Worm (Caenorhabditis elegans) whole organism, young adult: Measurements from ENCODE around the gene H04M03.12.
A peak's percentile ranks its signal among the peaks of the same experiment; 100 is the strongest.

Source experiments
- B0019.2 ChIP-seq: fragments of 200-800 bp; sonication (Bioruptor generic); conservative IDR thresholded peaks from 2 replicates; pipeline ENCODE4 v1.3.6; 2022; ENCODE audit warnings: missing genetic modification reagents, missing genetic modification characterization, missing compliant biosample characterization
- B0261.1 ChIP-seq: sonication (generic microtip); optimal IDR thresholded peaks from 2 replicates; lab custom pipeline; 2016; ENCODE audit warnings: mild to moderate bottlenecking, missing genetic modification characterization, moderate library complexity, missing compliant biosample characterization
- D2030.7 ChIP-seq: fragments of 200-800 bp; sonication (Bioruptor generic); IDR thresholded peaks from 2 replicates; pipeline ENCODE4 v1.3.6; 2022; ENCODE audit warnings: missing genetic modification reagents, missing genetic modification characterization, missing compliant biosample characterization
- F33H1.4 ChIP-seq: fragments of 200-800 bp; sonication (Bioruptor generic); IDR thresholded peaks from 2 replicates; pipeline ENCODE4 v1.3.6; 2022; ENCODE audit warnings: missing genetic modification reagents, missing genetic modification characterization, missing compliant biosample characterization
- F39B2.1 ChIP-seq: fragments of 200-800 bp; sonication (Bioruptor generic); IDR thresholded peaks from 2 replicates; pipeline ENCODE4 v1.3.6; 2022; ENCODE audit warnings: missing genetic modification reagents, missing genetic modification characterization, missing compliant biosample characterization
- F49E8.2 ChIP-seq: sonication (generic microtip); optimal IDR thresholded peaks from 3 replicates; lab custom pipeline; 2017; ENCODE audit warnings: missing genetic modification characterization, mild to moderate bottlenecking, missing compliant biosample characterization, antibody characterized with exemption, moderate library complexity; ENCODE audit not compliant: insufficient read depth
- F52B5.7 ChIP-seq: sonication (generic microtip); optimal IDR thresholded peaks from 2 replicates; lab custom pipeline; 2016; ENCODE audit warnings: mild to moderate bottlenecking, missing genetic modification characterization, missing compliant biosample characterization
- T26A5.8 ChIP-seq: sonication (generic microtip); optimal IDR thresholded peaks from 2 replicates; lab custom pipeline; 2016; ENCODE audit warnings: missing genetic modification characterization, missing compliant biosample characterization
- Y53F4B.3 ChIP-seq: fragments of 200-800 bp; sonication (Bioruptor generic); IDR thresholded peaks from 2 replicates; pipeline ENCODE4 v1.3.6; 2022; ENCODE audit warnings: missing genetic modification reagents, missing genetic modification characterization, missing compliant biosample characterization
- Y53G8AR.9 ChIP-seq: fragments of 200-800 bp; sonication (Bioruptor generic); conservative IDR thresholded peaks from 2 replicates; pipeline ENCODE4 v1.3.6; 2022; ENCODE audit warnings: missing genetic modification reagents, missing genetic modification characterization, missing compliant biosample characterization
- Y56A3A.18 ChIP-seq: fragments of 200-800 bp; sonication (Bioruptor generic); IDR thresholded peaks from 2 replicates; pipeline ENCODE4 v1.3.6; 2022; ENCODE audit warnings: missing genetic modification reagents, missing genetic modification characterization, missing compliant biosample characterization
- Y79H2A.3 ChIP-seq: fragments of 200-800 bp; sonication (Bioruptor generic); conservative IDR thresholded peaks from 2 replicates; pipeline ENCODE4 v1.3.6; 2022; ENCODE audit warnings: missing genetic modification reagents, missing genetic modification characterization, missing compliant biosample characterization
- akir-1 ChIP-seq: fragments of 200-800 bp; sonication (Bioruptor generic); optimal IDR thresholded peaks from 2 replicates; lab custom pipeline; 2018; ENCODE audit warnings: mild to moderate bottlenecking, missing genetic modification characterization, moderate library complexity, missing compliant biosample characterization
- athp-1 ChIP-seq: sonication (generic microtip); optimal IDR thresholded peaks from 2 replicates; lab custom pipeline; 2017; ENCODE audit warnings: mild to moderate bottlenecking, missing genetic modification characterization, missing compliant biosample characterization
- attf-5 ChIP-seq: fragments of 200-800 bp; sonication (Bioruptor generic); optimal IDR thresholded peaks from 2 replicates; lab custom pipeline; 2018; ENCODE audit warnings: mild to moderate bottlenecking, missing genetic modification characterization, missing compliant biosample characterization
- bed-1 ChIP-seq: fragments of 200-800 bp; sonication (Bioruptor generic); IDR thresholded peaks from 2 replicates; pipeline ENCODE4 v1.3.6; 2022; ENCODE audit warnings: missing genetic modification reagents, missing genetic modification characterization, missing compliant biosample characterization
- chd-7 ChIP-seq: sonication (generic microtip); optimal IDR thresholded peaks from 2 replicates; lab custom pipeline; 2016; ENCODE audit warnings: mild to moderate bottlenecking, missing genetic modification characterization, moderate library complexity, missing compliant biosample characterization
- dox-1 ChIP-seq: fragments of 200-800 bp; sonication (Bioruptor generic); IDR thresholded peaks from 2 replicates; pipeline ENCODE4 v1.3.6; 2022; ENCODE audit warnings: missing genetic modification reagents, missing genetic modification characterization, missing compliant biosample characterization
- ekl-4 ChIP-seq: fragments of 200-800 bp; sonication (Bioruptor generic); IDR thresholded peaks from 2 replicates; pipeline ENCODE4 v1.3.6; 2022; ENCODE audit warnings: missing genetic modification reagents, missing genetic modification characterization, missing compliant biosample characterization
- him-1 ChIP-seq: sonication (generic microtip); optimal IDR thresholded peaks from 2 replicates; lab custom pipeline; 2016; ENCODE audit warnings: missing genotype, missing genetic modification reagents, missing genetic modification characterization, missing compliant biosample characterization
- hmg-1.2 ChIP-seq: fragments of 200-800 bp; sonication (Bioruptor generic); IDR thresholded peaks from 2 replicates; pipeline ENCODE4 v1.3.6; 2022; ENCODE audit warnings: missing genetic modification reagents, missing genetic modification characterization, missing compliant biosample characterization
- lag-1 ChIP-seq: fragments of 200-800 bp; sonication (Bioruptor generic); IDR thresholded peaks from 2 replicates; pipeline ENCODE4 v1.3.6; 2022; ENCODE audit warnings: missing genetic modification reagents, missing genetic modification characterization, missing compliant biosample characterization
- lin-40 ChIP-seq: sonication (generic microtip); optimal IDR thresholded peaks from 2 replicates; lab custom pipeline; 2016; ENCODE audit warnings: missing genetic modification characterization, mild to moderate bottlenecking, missing compliant biosample characterization, missing genotype, missing genetic modification reagents
- lir-1 ChIP-seq: fragments of 200-800 bp; sonication (Bioruptor generic); conservative IDR thresholded peaks from 2 replicates; pipeline ENCODE4 v1.3.6; 2022; ENCODE audit warnings: missing genetic modification reagents, missing genetic modification characterization, missing compliant biosample characterization
- lsy-27 ChIP-seq: sonication (generic microtip); optimal IDR thresholded peaks from 2 replicates; lab custom pipeline; 2017; ENCODE audit warnings: missing genetic modification characterization, mild to moderate bottlenecking, missing compliant biosample characterization, antibody characterized with exemption, missing genotype, borderline replicate concordance; ENCODE audit not compliant: insufficient read depth
- madf-8 ChIP-seq: fragments of 200-800 bp; sonication (Bioruptor generic); conservative IDR thresholded peaks from 2 replicates; pipeline ENCODE4 v1.3.6; 2022; ENCODE audit warnings: missing genetic modification reagents, missing genetic modification characterization, missing compliant biosample characterization
- mes-4 ChIP-seq: sonication (generic microtip); optimal IDR thresholded peaks from 2 replicates; lab custom pipeline; 2016; ENCODE audit warnings: missing genotype, missing genetic modification characterization, missing compliant biosample characterization
- nfyb-1 ChIP-seq: fragments of 200-800 bp; sonication (Bioruptor generic); IDR thresholded peaks from 2 replicates; pipeline ENCODE4 v1.3.6; 2022; ENCODE audit warnings: missing genetic modification reagents, missing genetic modification characterization, missing compliant biosample characterization
- nhr-27 ChIP-seq: fragments of 200-800 bp; sonication (Bioruptor generic); optimal IDR thresholded peaks from 2 replicates; lab custom pipeline; 2018; ENCODE audit warnings: mild to moderate bottlenecking, missing genetic modification characterization, moderate library complexity, missing compliant biosample characterization
- pha-4 ChIP-seq: fragments of 150-350 bp; sonication (generic microtip); optimal IDR thresholded peaks from 2 replicates; lab custom pipeline; 2014; ENCODE audit warnings: missing biosample characterization, missing genetic modification reagents, missing genetic modification characterization
- rec-8 ChIP-seq, 2 experiments: sonication (generic microtip); optimal IDR thresholded peaks; 2 replicates each; lab custom pipeline; 2016; ENCODE audit warnings: mild to moderate bottlenecking in 2 of 2, missing genetic modification characterization in 2 of 2, missing genetic modification reagents in 2 of 2, missing genotype in 2 of 2, missing biosample characterization in 1 of 2, missing compliant biosample characterization in 1 of 2, moderate library complexity in 1 of 2
- sea-2 ChIP-seq: fragments of 200-800 bp; sonication (Bioruptor generic); IDR thresholded peaks from 2 replicates; pipeline ENCODE4 v1.3.6; 2022; ENCODE audit warnings: missing genetic modification characterization, missing compliant biosample characterization
- snpc-1.3 ChIP-seq: sonication (generic microtip); optimal IDR thresholded peaks from 2 replicates; lab custom pipeline; 2017; ENCODE audit warnings: missing genetic modification characterization, mild to moderate bottlenecking, missing compliant biosample characterization, antibody characterized with exemption, moderate library complexity, missing genotype, missing genetic modification reagents; ENCODE audit not compliant: insufficient read depth
- snpc-3.4 ChIP-seq: sonication (generic microtip); optimal IDR thresholded peaks from 2 replicates; lab custom pipeline; 2017; ENCODE audit warnings: missing genetic modification characterization, mild to moderate bottlenecking, missing compliant biosample characterization, antibody characterized with exemption, moderate library complexity, missing genotype, missing genetic modification reagents
- tbx-9 ChIP-seq: sonication (generic microtip); optimal IDR thresholded peaks from 2 replicates; lab custom pipeline; 2016; ENCODE audit warnings: borderline replicate concordance, missing genetic modification characterization, inconsistent platforms, missing compliant biosample characterization
- unc-130 ChIP-seq: sonication (generic microtip); optimal IDR thresholded peaks from 2 replicates; lab custom pipeline; 2016; ENCODE audit warnings: missing genetic modification reagents, missing genetic modification characterization, missing compliant biosample characterization
- ztf-3 ChIP-seq: fragments of 200-800 bp; sonication (Bioruptor generic); optimal IDR thresholded peaks from 2 replicates; lab custom pipeline; 2018; ENCODE audit warnings: mild to moderate bottlenecking, missing genetic modification characterization, missing compliant biosample characterization

H04M03.12 gene

DNA sequence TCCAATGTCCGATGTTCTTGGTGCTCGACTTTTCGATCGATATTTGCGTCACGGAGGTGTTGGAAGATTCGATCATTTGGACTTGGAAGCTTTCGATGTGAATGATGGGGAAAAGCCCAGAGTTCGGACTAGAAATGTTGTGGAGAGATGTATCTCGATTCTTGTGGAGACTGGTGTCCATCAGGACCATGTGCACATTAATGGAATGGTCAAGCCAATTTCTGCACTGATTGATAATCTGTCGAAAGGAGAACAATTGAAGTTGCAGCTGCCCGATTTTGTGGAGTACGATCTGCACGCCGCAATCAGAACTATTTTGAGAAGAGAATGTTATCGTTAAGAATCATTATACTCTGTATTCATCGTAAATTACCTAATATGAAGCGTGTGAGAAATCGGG lies 34.0 kb upstream of the H04M03.12 start (continued):
- TF ChIP-seq pha-4: no peak
- TF ChIP-seq ztf-3: no peak
- TF ChIP-seq mes-4 (tag; lab: Kevin White, UChicago): no peak
- TF ChIP-seq nhr-27 (tag; lab: Kevin White, UChicago): no peak
- TF ChIP-seq F49E8.2: no peak
- no peak for TF ChIP-seq sea-2 (GFP tag; lab: Robert Waterston, UW)
- TF ChIP-seq chd-7 (tag; lab: Kevin White, UChicago): peak; percentile 48
- TF ChIP-seq bed-1 (GFP tag; lab: Robert Waterston, UW): no peak
- no peak for TF ChIP-seq athp-1
- TF ChIP-seq B0019.2 (GFP tag; lab: Robert Waterston, UW): no peak
- 0 out of 2 replicates have a peak, but pooled peaks have one; percentile 49 for TF ChIP-seq Y53G8AR.9 (GFP tag; lab: Robert Waterston, UW)
- TF ChIP-seq Y79H2A.3: no peak
- no peak for TF ChIP-seq ekl-4 (GFP tag; lab: Robert Waterston, UW)

DNA sequence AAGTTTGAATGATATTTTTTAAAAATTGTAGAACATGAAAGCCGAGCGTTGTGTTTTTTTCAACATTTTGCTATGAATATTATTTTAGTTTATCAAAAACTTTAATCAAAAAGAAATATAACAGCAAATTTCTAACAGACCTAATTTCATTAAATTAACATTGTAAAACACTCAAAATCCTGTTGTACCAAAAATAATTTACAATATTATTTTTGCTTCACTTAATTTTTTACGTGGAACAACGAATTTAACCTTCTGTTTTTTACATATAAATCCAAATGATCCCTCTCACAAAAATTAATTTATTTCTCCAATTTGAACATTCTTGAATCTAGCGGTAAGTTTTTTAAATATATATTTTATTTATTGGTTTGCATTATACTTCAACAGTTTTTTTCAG lies 30.9 kb upstream of the H04M03.12 start, which contains the start of gene H32C10.1:
Gene H32C10.1, plus strand, starts transcription at position 301 of the 400 bp plus-strand sequence.
- TF ChIP-seq rec-8 (tag; optimal IDR thresholded peaks at IDR 0.05; lab: Kevin White, UChicago) (no peak), F33H1.4 (no peak), lir-1 (GFP tag; lab: Robert Waterston, UW) (no peak), Y79H2A.3 (no peak), attf-5 (GFP tag; lab: Kevin White, UChicago) (no peak), F39B2.1 (GFP tag; lab: Robert Waterston, UW) (no peak), bed-1 (GFP tag; lab: Robert Waterston, UW) (no peak), unc-130 (no peak)
- TF ChIP-seq, all 124 proteins: peak for 0

DNA sequence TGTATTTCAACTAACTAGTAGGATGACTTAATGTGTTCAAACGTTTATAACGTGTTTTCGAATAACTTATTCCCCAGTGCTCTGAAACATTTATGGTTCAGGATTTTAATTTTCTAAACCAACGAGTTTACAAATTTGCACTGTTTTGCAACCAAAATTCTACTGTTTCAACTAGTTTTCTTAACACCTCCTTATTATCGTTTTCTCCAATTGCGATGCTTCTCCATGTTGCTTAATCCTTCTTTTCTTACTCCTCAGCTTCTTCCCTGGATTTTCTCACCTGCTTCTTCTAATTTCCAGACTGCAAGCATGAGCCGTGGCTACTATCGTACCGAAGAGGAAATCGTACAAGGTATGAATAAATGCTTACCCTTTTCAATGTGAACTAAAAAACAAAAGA lies 27.2 kb upstream of the H04M03.12 start, which contains the start of gene lin-33:
Gene lin-33, plus strand, starts transcription at position 301 of the 400 bp plus-strand sequence.
- TF ChIP-seq lsy-27 (tag; lab: Kevin White, UChicago) (no peak), lin-40 (tag; lab: Kevin White, UChicago) (no peak), hmg-1.2 (GFP tag; lab: Robert Waterston, UW) (no peak), B0261.1 (tag; lab: Kevin White, UChicago) (no peak), D2030.7 (GFP tag; lab: Robert Waterston, UW) (no peak), Y56A3A.18 (no peak), madf-8 (GFP tag; lab: Robert Waterston, UW) (no peak), tbx-9 (no peak), F52B5.7 (tag; lab: Kevin White, UChicago) (no peak), T26A5.8 (no peak), him-1 (tag; lab: Kevin White, UChicago) (no peak), nfyb-1 (GFP tag; lab: Robert Waterston, UW) (no peak), Y53F4B.3 (GFP tag; lab: Robert Waterston, UW) (no peak), dox-1 (GFP tag; lab: Robert Waterston, UW) (no peak), snpc-3.4 (tag; lab: Kevin White, UChicago) (no peak), snpc-1.3 (tag; lab: Kevin White, UChicago) (no peak), lag-1 (no peak), akir-1 (GFP tag; lab: Kevin White, UChicago) (no peak)
